Fruit fly (Drosophila melanogaster) whole organism, embryonic: ENCODE data around the gene Uba4.
A peak's percentile ranks its signal among the peaks of the same experiment; 100 is the strongest.

Experiments
- B-H1 ChIP-seq: fragments of 200-800 bp; sonication (Bioruptor generic); IDR thresholded peaks from 3 replicates; pipeline ENCODE4 v1.3.6; 2022; ENCODE audit warnings: missing biosample characterization, missing genetic modification characterization
- Bgb ChIP-seq: fragments of 200-800 bp; sonication (Bioruptor generic); IDR thresholded peaks from 2 replicates; pipeline ENCODE4 v1.3.6; 2022; ENCODE audit warnings: missing biosample characterization, missing genetic modification characterization; ENCODE audit not compliant: partially characterized antibody
- CG10543 ChIP-seq: fragments of 200-800 bp; sonication (Bioruptor generic); optimal IDR thresholded peaks from 3 replicates; lab custom pipeline; 2017; ENCODE audit warnings: missing biosample characterization, mild to moderate bottlenecking, missing genetic modification characterization, moderate library complexity
- CG11085 ChIP-seq: fragments of 200-800 bp; sonication (Bioruptor generic); IDR thresholded peaks from 2 replicates; pipeline ENCODE4 v1.3.6; 2022; ENCODE audit warnings: missing biosample characterization, missing genetic modification characterization
- CG11504 ChIP-seq: fragments of 200-800 bp; sonication (Bioruptor generic); optimal IDR thresholded peaks from 3 replicates; lab custom pipeline; 2019; ENCODE audit warnings: missing biosample characterization, mild to moderate bottlenecking, missing genetic modification characterization, moderate library complexity
- CG12659 ChIP-seq: fragments of 200-800 bp; sonication (Bioruptor generic); optimal IDR thresholded peaks from 3 replicates; lab custom pipeline; 2017; ENCODE audit warnings: mild to moderate bottlenecking, missing biosample characterization, missing genetic modification reagents, missing genetic modification characterization
- CG12769 ChIP-seq: fragments of 200-800 bp; sonication (Bioruptor generic); optimal IDR thresholded peaks from 2 replicates; lab custom pipeline; 2019; ENCODE audit warnings: missing biosample characterization, mild to moderate bottlenecking, missing genetic modification characterization, moderate library complexity
- CG13123 ChIP-seq: fragments of 200-800 bp; sonication (Bioruptor generic); optimal IDR thresholded peaks from 2 replicates; lab custom pipeline; 2016; ENCODE audit warnings: missing biosample characterization, missing genetic modification characterization
- CG18262 ChIP-seq: fragments of 200-800 bp; optimal IDR thresholded peaks from 3 replicates; lab custom pipeline; 2019; ENCODE audit warnings: missing biosample characterization, mild to moderate bottlenecking, missing genetic modification characterization, moderate library complexity
- CG2129 ChIP-seq: fragments of 200-800 bp; sonication (Bioruptor generic); IDR thresholded peaks from 2 replicates; pipeline ENCODE4 v1.3.6; 2022; ENCODE audit warnings: missing biosample characterization, missing genetic modification characterization; ENCODE audit not compliant: partially characterized antibody
- CG30020 ChIP-seq: fragments of 200-800 bp; optimal IDR thresholded peaks from 2 replicates; lab custom pipeline; 2019; ENCODE audit warnings: missing biosample characterization, mild to moderate bottlenecking, missing genetic modification characterization, moderate library complexity
- CG32767 ChIP-seq: fragments of 200-800 bp; sonication (Bioruptor generic); IDR thresholded peaks from 2 replicates; pipeline ENCODE4 v1.3.6; 2022; ENCODE audit warnings: missing biosample characterization, missing genetic modification characterization
- CG42726 ChIP-seq: fragments of 200-800 bp; sonication (Bioruptor generic); IDR thresholded peaks from 2 replicates; pipeline ENCODE4 v1.3.6; 2022; ENCODE audit warnings: missing biosample characterization, missing genetic modification characterization; ENCODE audit not compliant: partially characterized antibody
- CG4820 ChIP-seq: fragments of 200-800 bp; sonication (Bioruptor generic); optimal IDR thresholded peaks from 3 replicates; lab custom pipeline; 2016; ENCODE audit warnings: missing biosample characterization, missing genetic modification characterization
- CG6272 ChIP-seq: fragments of 200-800 bp; sonication (Bioruptor generic); IDR thresholded peaks from 2 replicates; pipeline ENCODE4 v1.3.6; 2022; ENCODE audit warnings: missing biosample characterization, missing genetic modification characterization
- CG6683 ChIP-seq: fragments of 200-800 bp; sonication (Bioruptor generic); optimal IDR thresholded peaks from 2 replicates; lab custom pipeline; 2017; ENCODE audit warnings: missing biosample characterization, mild to moderate bottlenecking, missing genetic modification characterization, missing genetic modification reagents
- CG6791 ChIP-seq: fragments of 200-800 bp; sonication (Bioruptor generic); IDR thresholded peaks from 3 replicates; pipeline ENCODE4 v1.3.6; 2022; ENCODE audit warnings: missing biosample characterization, missing genetic modification characterization; ENCODE audit not compliant: partially characterized antibody
- CG7271 ChIP-seq: fragments of 200-800 bp; sonication (Bioruptor generic); optimal IDR thresholded peaks from 2 replicates; lab custom pipeline; 2018; ENCODE audit warnings: missing biosample characterization, mild to moderate bottlenecking, missing genetic modification characterization, moderate library complexity
- CG8359 ChIP-seq: fragments of 200-800 bp; sonication (Bioruptor generic); optimal IDR thresholded peaks from 2 replicates; lab custom pipeline; 2017; ENCODE audit warnings: missing biosample characterization, mild to moderate bottlenecking, missing genetic modification characterization, borderline replicate concordance
- CG9876 ChIP-seq: fragments of 200-800 bp; sonication (Bioruptor generic); optimal IDR thresholded peaks from 2 replicates; lab custom pipeline; 2016; ENCODE audit warnings: missing biosample characterization, missing genetic modification characterization
- CrebB ChIP-seq: fragments of 200-800 bp; sonication (Bioruptor generic); optimal IDR thresholded peaks from 3 replicates; lab custom pipeline; 2018; ENCODE audit warnings: missing biosample characterization, mild to moderate bottlenecking, missing genetic modification characterization
- D ChIP-seq, 2 experiments: fragments of 200-800 bp in 1 of 2; fragments of >200 bp in 1 of 2; sonication (Bioruptor generic) in 1 of 2; optimal IDR thresholded peaks; 2 replicates in 1 of 2; 3 replicates in 1 of 2; lab custom pipeline; 2017; ENCODE audit warnings: mild to moderate bottlenecking in 1 of 2, missing biosample characterization in 1 of 2, missing genetic modification characterization in 1 of 2, missing genetic modification reagents in 1 of 2
- Dad ChIP-seq: fragments of 200-800 bp; sonication (Bioruptor generic); optimal IDR thresholded peaks from 3 replicates; lab custom pipeline; 2016; ENCODE audit warnings: missing biosample characterization, missing genetic modification characterization
- Dbx ChIP-seq: fragments of 200-800 bp; sonication (Bioruptor generic); IDR thresholded peaks from 3 replicates; pipeline ENCODE4 v1.3.6; 2022; ENCODE audit warnings: missing biosample characterization, missing genetic modification characterization
- Drgx ChIP-seq: fragments of 200-800 bp; sonication (Bioruptor generic); IDR thresholded peaks from 2 replicates; pipeline ENCODE4 v1.3.6; 2022; ENCODE audit warnings: missing biosample characterization, missing genetic modification characterization
- HLH54F ChIP-seq: fragments of 200-800 bp; sonication (Bioruptor generic); optimal IDR thresholded peaks from 3 replicates; lab custom pipeline; 2016; ENCODE audit warnings: missing biosample characterization, missing genetic modification characterization
- Hey ChIP-seq: fragments of 200-800 bp; sonication (Bioruptor generic); optimal IDR thresholded peaks from 3 replicates; lab custom pipeline; 2018; ENCODE audit warnings: missing biosample characterization, mild to moderate bottlenecking, missing genetic modification characterization
- Hr39 ChIP-seq: fragments of >200 bp; optimal IDR thresholded peaks from 2 replicates; lab custom pipeline; 2017
- Lhr ChIP-seq: fragments of 200-800 bp; sonication (Bioruptor generic); optimal IDR thresholded peaks from 3 replicates; lab custom pipeline; 2017; ENCODE audit warnings: mild to moderate bottlenecking, missing biosample characterization, missing genetic modification reagents, missing genetic modification characterization
- ase ChIP-seq: fragments of 200-800 bp; sonication (Bioruptor generic); IDR thresholded peaks from 3 replicates; pipeline ENCODE4 v1.3.6; 2022; ENCODE audit warnings: missing biosample characterization, missing genetic modification characterization
- bsh ChIP-seq, 2 experiments: fragments of 200-800 bp; sonication (Bioruptor generic); optimal IDR thresholded peaks; 2 replicates each; lab custom pipeline; 2017 to 2018; ENCODE audit warnings: mild to moderate bottlenecking in 2 of 2, missing biosample characterization in 2 of 2, missing genetic modification characterization in 2 of 2, moderate library complexity in 1 of 2
- chn ChIP-seq: fragments of 200-800 bp; sonication (Bioruptor generic); optimal IDR thresholded peaks from 2 replicates; lab custom pipeline; 2016; ENCODE audit warnings: missing biosample characterization, missing genetic modification characterization
- croc ChIP-seq: fragments of 200-800 bp; sonication (Bioruptor generic); conservative IDR thresholded peaks from 3 replicates; pipeline ENCODE4 v1.3.6; 2022; ENCODE audit warnings: missing biosample characterization, missing genetic modification characterization
- emc ChIP-seq: fragments of 200-800 bp; sonication (Bioruptor generic); optimal IDR thresholded peaks from 2 replicates; lab custom pipeline; 2016; ENCODE audit warnings: missing biosample characterization, missing genetic modification characterization
- fd96Cb ChIP-seq: fragments of 200-800 bp; sonication (Bioruptor generic); optimal IDR thresholded peaks from 2 replicates; lab custom pipeline; 2018; ENCODE audit warnings: missing biosample characterization, mild to moderate bottlenecking, missing genetic modification characterization, moderate library complexity
- ftz-f1 ChIP-seq: fragments of 200-800 bp; sonication (Bioruptor generic); optimal IDR thresholded peaks from 2 replicates; lab custom pipeline; 2016; ENCODE audit warnings: missing biosample characterization, missing genetic modification characterization
- luna ChIP-seq: fragments of 200-800 bp; sonication (Bioruptor generic); optimal IDR thresholded peaks from 2 replicates; lab custom pipeline; 2016; ENCODE audit warnings: missing biosample characterization, missing genetic modification characterization
- p53 ChIP-seq: fragments of 200-800 bp; sonication (Bioruptor generic); optimal IDR thresholded peaks from 2 replicates; lab custom pipeline; 2016; ENCODE audit warnings: missing biosample characterization, missing genetic modification characterization
- ranshi ChIP-seq: fragments of 200-800 bp; sonication (Bioruptor generic); IDR thresholded peaks from 2 replicates; pipeline ENCODE4 v1.3.6; 2022; ENCODE audit warnings: missing biosample characterization, missing genetic modification characterization
- repo ChIP-seq: fragments of 200-800 bp; sonication (Bioruptor generic); optimal IDR thresholded peaks from 2 replicates; lab custom pipeline; 2016; ENCODE audit warnings: missing biosample characterization, missing genetic modification characterization
- sc ChIP-seq, 3 experiments: fragments of >200 bp in 2 of 3; fragments of 200-800 bp in 1 of 3; sonication (Bioruptor generic) in 1 of 3; optimal IDR thresholded peaks; 2 replicates in 2 of 3; 3 replicates in 1 of 3; lab custom pipeline; 2017; ENCODE audit warnings: mild to moderate bottlenecking in 1 of 3, missing biosample characterization in 1 of 3, missing genetic modification characterization in 1 of 3, missing genetic modification reagents in 1 of 3
- schlank ChIP-seq: fragments of 200-800 bp; sonication (Bioruptor generic); optimal IDR thresholded peaks from 2 replicates; lab custom pipeline; 2018; ENCODE audit warnings: missing biosample characterization, mild to moderate bottlenecking, missing genetic modification characterization
- sim ChIP-seq: fragments of 200-800 bp; sonication (Bioruptor generic); IDR thresholded peaks from 2 replicates; pipeline ENCODE4 v1.3.6; 2022; ENCODE audit warnings: missing biosample characterization, missing genetic modification characterization
- slp2 ChIP-seq: fragments of 200-800 bp; sonication (Bioruptor generic); optimal IDR thresholded peaks from 2 replicates; lab custom pipeline; 2016; ENCODE audit warnings: missing biosample characterization, missing genetic modification characterization
- ssp ChIP-seq: fragments of 200-800 bp; sonication (Bioruptor generic); IDR thresholded peaks from 2 replicates; pipeline ENCODE4 v1.3.6; 2022; ENCODE audit warnings: missing biosample characterization, missing genetic modification characterization
- sug ChIP-seq: fragments of 200-800 bp; optimal IDR thresholded peaks from 2 replicates; lab custom pipeline; 2019; ENCODE audit warnings: missing biosample characterization, mild to moderate bottlenecking, missing genetic modification characterization, moderate library complexity
- tup ChIP-seq: fragments of 200-800 bp; sonication (Bioruptor generic); optimal IDR thresholded peaks from 2 replicates; lab custom pipeline; 2016; ENCODE audit warnings: missing biosample characterization, mild to moderate bottlenecking, missing genetic modification characterization, moderate library complexity
- twi ChIP-seq: fragments of 200-800 bp; optimal IDR thresholded peaks from 2 replicates; lab custom pipeline; 2019; ENCODE audit warnings: missing biosample characterization, mild to moderate bottlenecking, missing genetic modification characterization, moderate library complexity
- unpg ChIP-seq: fragments of 200-800 bp; sonication (Bioruptor generic); optimal IDR thresholded peaks from 3 replicates; lab custom pipeline; 2018; ENCODE audit warnings: missing biosample characterization, mild to moderate bottlenecking, missing genetic modification characterization, moderate library complexity
- wor ChIP-seq: fragments of 200-800 bp; sonication (Bioruptor generic); IDR thresholded peaks from 2 replicates; pipeline ENCODE4 v1.3.6; 2022; ENCODE audit warnings: missing biosample characterization, missing genetic modification characterization

The Uba4 gene

dm6 chr2L:8517256-8517694, at the start of gene Uba4, which contains the start of gene mRpL51:
Uba4 (plus strand) TSS chr2L:8517411.
mRpL51 (minus strand) TSS chr2L:8517380.
- TF ChIP-seq Drgx (GFP tag; lab: Robert Waterston, UW) (no peak), CG10543 (GFP tag; lab: Kevin White, UChicago) (no peak), CG6791 (GFP tag; lab: Robert Waterston, UW) (peak; percentile 32; the same call in 1 of the 3 replicates), B-H1 (GFP tag; lab: Robert Waterston, UW) (no peak), p53 (GFP tag; lab: Kevin White, UChicago) (no peak), CG32767 (no peak), luna (GFP tag; lab: Kevin White, UChicago) (no peak), ftz-f1 (GFP tag; lab: Kevin White, UChicago) (no peak), sim (GFP tag; lab: Robert Waterston, UW) (no peak), ase (GFP tag; lab: Robert Waterston, UW) (no peak), CG42726 (GFP tag; lab: Robert Waterston, UW) (no peak), CG7271 (tag; lab: Kevin White, UChicago) (no peak), wor (no peak), schlank (tag; lab: Kevin White, UChicago) (no peak), D (optimal IDR thresholded peaks at IDR 0.05; lab: Kevin White, UChicago) (no peak), D (GFP tag; optimal IDR thresholded peaks at IDR 0.05; lab: Kevin White, UChicago) (no peak), CG9876 (GFP tag; lab: Kevin White, UChicago) (no peak), twi (tag; lab: Kevin White, UChicago) (peak; percentile 63), CG18262 (tag; lab: Kevin White, UChicago) (peak; percentile 25), CG6272 (no peak), bsh (GFP tag; optimal IDR thresholded peaks at IDR 0.05; lab: Kevin White, UChicago) (peak in 1 of 2 experiments; percentile 16), CrebB (tag; lab: Kevin White, UChicago) (no peak), Lhr (GFP tag; lab: Kevin White, UChicago) (no peak), fd96Cb (tag; lab: Kevin White, UChicago) (no peak), sc (optimal IDR thresholded peaks at IDR 0.05; lab: Kevin White, UChicago) (no peak), sc (GFP tag; optimal IDR thresholded peaks at IDR 0.05; lab: Kevin White, UChicago) (no peak), CG8359 (no peak), CG2129 (GFP tag; lab: Robert Waterston, UW) (peak; percentile 11; the same call in 1 of the 2 replicates), HLH54F (GFP tag; lab: Kevin White, UChicago) (peak; percentile 51), Dad (GFP tag; lab: Kevin White, UChicago) (no peak), Hr39 (no peak), CG4820 (GFP tag; lab: Kevin White, UChicago) (peak; percentile 0), CG12769 (tag; lab: Kevin White, UChicago) (no peak), ranshi (no peak), Dbx (no peak), CG6683 (GFP tag; lab: Kevin White, UChicago) (no peak), sug (peak; percentile 31), ssp (no peak), Bgb (GFP tag; lab: Robert Waterston, UW) (peak; percentile 50; the same call in 1 of the 2 replicates), unpg (GFP tag; lab: Kevin White, UChicago) (peak; percentile 38), CG30020 (peak; percentile 31), CG12659 (GFP tag; lab: Kevin White, UChicago) (peak; percentile 52), tup (GFP tag; lab: Kevin White, UChicago) (no peak), croc (GFP tag; lab: Robert Waterston, UW) (no peak), emc (no peak), slp2 (no peak), CG11085 (GFP tag; lab: Robert Waterston, UW) (no peak), repo (peak; percentile 53), CG13123 (peak; percentile 6), Hey (tag; lab: Kevin White, UChicago) (no peak), CG11504 (tag; lab: Kevin White, UChicago) (no peak), chn (GFP tag; lab: Kevin White, UChicago) (peak; percentile 26)
